Worm (Caenorhabditis elegans) whole organism, dauer: ENCODE measurements around the gene catp-3.

Experiments used
- unc-62 ChIP-seq: sonication (generic microtip); optimal IDR thresholded peaks from 2 replicates; lab custom pipeline; 2017; ENCODE audit warnings: missing biosample characterization, missing genetic modification reagents, missing genetic modification characterization

The catp-3 gene

ce11 chrV:8075712-8076111 lies at the start of gene catp-3:
TSS of gene catp-3 (plus strand) at chrV:8076012.
- no peak for TF ChIP-seq unc-62

- no peak for TF ChIP-seq unc-62
These were observed 49.5 kb upstream of the catp-3 start, which contains the start of gene F43H9.4 for ce11 chrV:8026343-8026742. TSS of gene F43H9.4 (plus strand) at chrV:8026708.

ce11 chrV:8027429-8028142 lies 48.2 kb upstream of the catp-3 start:
- no peak for TF ChIP-seq unc-62

- TF ChIP-seq unc-62 = no peak
These were observed 46.9 kb upstream of the catp-3 start, which contains the start of gene oma-2 for ce11 chrV:8028825-8029489. TSS of gene oma-2 (plus strand) at chrV:8029439.

ce11 chrV:8031121-8031520 lies 44.7 kb upstream of the catp-3 start, which contains the start of gene vars-1:
TSS of gene vars-1 (plus strand) at chrV:8031411.
- TF ChIP-seq unc-62 = no peak

- no peak for TF ChIP-seq unc-62
These were observed 41.0 kb upstream of the catp-3 start, which contains the start of gene algn-12 for ce11 chrV:8034811-8035210. TSS of gene algn-12 (plus strand) at chrV:8035111.

ce11 chrV:8035947-8036346 lies 39.9 kb upstream of the catp-3 start, which contains the start of gene ZC513.14:
TSS of gene ZC513.14 (minus strand) at chrV:8036047.
- no peak for TF ChIP-seq unc-62

- no peak for TF ChIP-seq unc-62
These were observed 36.7 kb upstream of the catp-3 start for ce11 chrV:8039085-8039525.

ce11 chrV:8039606-8040005 lies 36.2 kb upstream of the catp-3 start:
- no peak for TF ChIP-seq unc-62

ce11 chrV:8040247-8041084 lies 35.3 kb upstream of the catp-3 start:
- no peak for TF ChIP-seq unc-62

- TF ChIP-seq unc-62 = no peak
These were observed 34.4 kb upstream of the catp-3 start for ce11 chrV:8041336-8041868.

- no peak for TF ChIP-seq unc-62
These were observed 32.1 kb upstream of the catp-3 start for ce11 chrV:8043664-8044063.

- TF ChIP-seq unc-62 = no peak
These were observed 30.9 kb upstream of the catp-3 start for ce11 chrV:8044957-8045356.

- TF ChIP-seq unc-62 = no peak
These were observed 29.1 kb upstream of the catp-3 start, which contains the start of gene ZC513.3 for ce11 chrV:8046706-8047105. TSS of gene ZC513.3 (plus strand) at chrV:8047006.

- no peak for TF ChIP-seq unc-62
These were observed 25.6 kb upstream of the catp-3 start for ce11 chrV:8050059-8050677.

ce11 chrV:8050811-8051210 lies 25.0 kb upstream of the catp-3 start, which contains the start of gene col-43:
TSS of gene col-43 (minus strand) at chrV:8050911.
- TF ChIP-seq unc-62 = no peak
